Fruit fly (Drosophila melanogaster) Kc167 (cell line): ENCODE results near the gene Pld3.

ENCODE experiments used
- h ChIP-seq: fragments of >200 bp; optimal IDR thresholded peaks from 3 replicates; lab custom pipeline; 2018; ENCODE audit warnings: missing external identifiers
- psq ChIP-seq: fragments of >200 bp; optimal IDR thresholded peaks from 2 replicates; lab custom pipeline; 2017; ENCODE audit warnings: missing external identifiers
- ttk ChIP-seq: sonication (Bioruptor generic); optimal IDR thresholded peaks from 2 replicates; lab custom pipeline; 2017; ENCODE audit warnings: missing external identifiers

DNA sequence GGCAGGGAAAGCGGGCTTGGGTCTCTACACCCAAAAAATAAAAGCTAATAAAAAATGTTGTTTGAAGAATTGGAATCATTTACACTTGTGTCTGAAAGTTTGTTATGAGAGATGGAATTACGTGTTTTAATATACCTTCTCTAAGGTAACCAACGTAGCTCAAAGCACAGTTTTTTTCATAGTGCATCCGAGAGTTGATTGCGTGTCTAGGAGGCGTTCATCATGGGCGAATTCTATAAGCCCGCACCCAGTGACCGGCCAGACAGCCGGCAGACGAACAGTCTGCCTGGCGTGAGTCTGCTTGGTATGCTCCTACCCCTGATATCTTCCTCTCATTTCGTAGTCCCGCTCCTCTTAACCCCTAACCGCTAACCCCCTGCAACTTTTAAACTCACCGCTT, 29.1 kb downstream of the Pld3 start:
- no peak for TF ChIP-seq ttk (lab: Kevin White, UChicago)
- TF ChIP-seq psq (lab: Kevin White, UChicago) = no peak
- TF ChIP-seq h (lab: Kevin White, UChicago) = no peak
